Worm (Caenorhabditis elegans) whole organism, L4 larva: ENCODE measurements around the gene kle-2.

Source experiments
- T26A8.4 ChIP-seq: fragments of 200-800 bp; sonication (Bioruptor generic); IDR thresholded peaks from 2 replicates; pipeline ENCODE4 v1.3.6; 2022; ENCODE audit warnings: missing genetic modification characterization, missing compliant biosample characterization
- ama-1 ChIP-seq: fragments of 150-350 bp; optimal IDR thresholded peaks from 2 replicates; lab custom pipeline; 2014; ENCODE audit warnings: inconsistent platforms, mixed read lengths
- ces-1 ChIP-seq: fragments of 150-350 bp; sonication (generic microtip); optimal IDR thresholded peaks from 4 replicates; lab custom pipeline; 2014; ENCODE audit warnings: missing biosample characterization, missing genetic modification reagents, missing genetic modification characterization
- nhr-48 ChIP-seq: sonication (generic microtip); optimal IDR thresholded peaks from 2 replicates; lab custom pipeline; 2016; ENCODE audit warnings: mild to moderate bottlenecking, missing genetic modification characterization, missing compliant biosample characterization
- unc-62 ChIP-seq, 3 experiments: fragments of 150-350 bp in 1 of 3; sonication (generic microtip); optimal IDR thresholded peaks in 2 of 3; peaks in 1 of 3; 1 replicate in 1 of 3; 2 replicates in 2 of 3; lab custom pipeline; 2014 to 2017; ENCODE audit warnings: missing biosample characterization in 3 of 3, missing genetic modification characterization in 3 of 3, missing genetic modification reagents in 3 of 3, missing genotype in 1 of 3

DNA sequence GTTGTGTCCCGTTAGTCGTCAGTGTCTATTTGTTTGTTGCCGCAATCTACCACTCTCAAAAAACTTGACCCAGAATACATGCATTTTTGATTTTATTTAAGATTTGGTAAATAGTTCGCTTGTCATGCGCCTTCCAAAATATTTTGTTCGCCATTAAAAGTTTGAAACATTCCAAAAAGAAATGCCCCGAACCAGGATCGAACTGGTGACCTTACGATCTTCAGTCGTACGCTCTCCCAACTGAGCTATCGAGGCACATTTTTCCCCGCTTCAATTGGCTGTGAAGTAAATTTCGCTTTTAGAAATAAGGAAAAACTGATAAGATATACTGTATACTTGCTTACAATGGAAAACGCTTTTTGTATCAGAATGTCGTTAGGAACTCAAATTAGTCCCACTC lies 36.8 kb downstream of the kle-2 start:
- TF ChIP-seq unc-62 (GFP tag; optimal IDR thresholded peaks at IDR 0.05 in 1 of 2; lab: Kevin White, UChicago) (peak in 1 of 2 experiments; percentile 57), unc-62 (tag; optimal IDR thresholded peaks at IDR 0.05; lab: Kevin White, UChicago) (no peak), nhr-48 (tag; lab: Kevin White, UChicago) (no peak), T26A8.4 (GFP tag; lab: Robert Waterston, UW) (no peak), ces-1 (GFP tag; lab: Kevin White, UChicago) (no peak), ama-1 (lab: Kevin White, UChicago) (no peak)
